Fruit fly (Drosophila melanogaster): ENCODE results near the gene CG45544.

DNA sequence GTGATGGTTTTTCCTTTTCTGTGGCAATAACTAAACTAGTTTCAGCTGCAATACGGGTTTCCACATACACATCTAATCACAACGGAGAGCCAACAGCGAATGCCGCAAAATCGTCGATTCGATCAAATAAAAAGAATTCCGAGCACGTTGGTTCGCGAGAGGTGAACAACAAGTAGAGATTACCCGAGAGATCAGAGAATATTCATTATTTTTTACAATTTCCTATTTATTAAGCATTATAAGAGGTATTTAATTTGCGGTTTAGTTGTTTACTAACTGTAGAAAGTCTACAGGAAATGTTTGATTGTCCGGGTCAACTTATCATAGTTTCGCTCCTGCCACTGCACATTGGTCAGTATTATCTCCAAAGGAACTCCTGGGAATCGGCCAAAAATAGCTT lies 17.7 kb upstream of the CG45544 start, which contains the start of gene CG11951:
- TF ChIP-seq Myc (optimal IDR thresholded peaks at IDR 0.05) (no peak), jim (GFP tag; optimal IDR thresholded peaks at IDR 0.05) (no peak), tai (GFP tag; optimal IDR thresholded peaks at IDR 0.05) (no peak), h (GFP tag; optimal IDR thresholded peaks at IDR 0.05) (no peak), Hnf4 (GFP tag; optimal IDR thresholded peaks at IDR 0.05) (no peak), psq (GFP tag; optimal IDR thresholded peaks at IDR 0.05) (no peak), Hr78 (GFP tag; optimal IDR thresholded peaks at IDR 0.05) (no peak), usp (GFP tag; optimal IDR thresholded peaks at IDR 0.05) (no peak), fru (GFP tag; optimal IDR thresholded peaks at IDR 0.05) (no peak), Mio (GFP tag; optimal IDR thresholded peaks at IDR 0.05) (no peak), Jra (GFP tag; optimal IDR thresholded peaks at IDR 0.05) (no peak), Rel (GFP tag; optimal IDR thresholded peaks at IDR 0.05) (no peak), Rel (tag; optimal IDR thresholded peaks at IDR 0.05) (no peak), Vsx2 (GFP tag; optimal IDR thresholded peaks at IDR 0.05; ENCODE audit: partially characterized antibody) (no peak), pan (optimal IDR thresholded peaks at IDR 0.05) (no peak)

All from whole organism, wandering third instar larva.